Worm (Caenorhabditis elegans) whole organism, L3 larva: ENCODE data around the gene cest-9.1.
A peak's percentile ranks its signal among the peaks of the same experiment; 100 is the strongest.

Experiments used
- R02D3.7 ChIP-seq: fragments of 150-350 bp; optimal IDR thresholded peaks from 2 replicates; lab custom pipeline; 2014; ENCODE audit warnings: missing biosample characterization, missing genetic modification characterization
- ZK546.5 ChIP-seq: sonication (generic microtip); optimal IDR thresholded peaks from 2 replicates; lab custom pipeline; 2017; ENCODE audit warnings: missing biosample characterization, missing genetic modification characterization
- aly-2 ChIP-seq: fragments of 150-350 bp; optimal IDR thresholded peaks from 2 replicates; lab custom pipeline; 2014; ENCODE audit warnings: missing biosample characterization, missing genetic modification characterization
- ama-1 ChIP-seq: fragments of 150-350 bp; optimal IDR thresholded peaks from 2 replicates; lab custom pipeline; 2018
- ceh-16 ChIP-seq: sonication (generic microtip); optimal IDR thresholded peaks from 2 replicates; lab custom pipeline; 2017; ENCODE audit warnings: missing biosample characterization, missing genetic modification characterization
- ceh-28 ChIP-seq: fragments of 150-350 bp; optimal IDR thresholded peaks from 2 replicates; lab custom pipeline; 2014; ENCODE audit warnings: missing biosample characterization, missing genetic modification reagents, missing genetic modification characterization
- ceh-9 ChIP-seq: sonication (generic microtip); optimal IDR thresholded peaks from 2 replicates; lab custom pipeline; 2018; ENCODE audit warnings: missing biosample characterization, missing genetic modification characterization
- daf-12 ChIP-seq: fragments of 150-350 bp; optimal IDR thresholded peaks from 2 replicates; lab custom pipeline; 2014; ENCODE audit warnings: missing biosample characterization, missing genetic modification reagents, missing genetic modification characterization
- egl-27 ChIP-seq: sonication (generic microtip); optimal IDR thresholded peaks from 4 replicates; lab custom pipeline; 2017; ENCODE audit warnings: missing biosample characterization, missing genetic modification reagents, missing genetic modification characterization
- egl-5 ChIP-seq: fragments of 150-350 bp; optimal IDR thresholded peaks from 2 replicates; lab custom pipeline; 2017; ENCODE audit warnings: missing biosample characterization, missing genetic modification reagents, missing genetic modification characterization, inconsistent platforms
- elt-2 ChIP-seq: sonication (generic microtip); optimal IDR thresholded peaks from 2 replicates; lab custom pipeline; 2016; ENCODE audit warnings: missing genetic modification reagents, mild to moderate bottlenecking, missing genetic modification characterization, missing compliant biosample characterization
- fkh-10 ChIP-seq: sonication (generic microtip); optimal IDR thresholded peaks from 2 replicates; lab custom pipeline; 2017; ENCODE audit warnings: missing biosample characterization, missing genetic modification reagents, missing genetic modification characterization
- fkh-2 ChIP-seq: fragments of 150-350 bp; optimal IDR thresholded peaks from 2 replicates; lab custom pipeline; 2014; ENCODE audit warnings: missing biosample characterization, missing genetic modification reagents, missing genetic modification characterization
- fos-1 ChIP-seq: fragments of 150-350 bp; optimal IDR thresholded peaks from 2 replicates; lab custom pipeline; 2014; ENCODE audit warnings: missing biosample characterization, missing genetic modification characterization
- jun-1 ChIP-seq: fragments of 150-350 bp; optimal IDR thresholded peaks from 2 replicates; lab custom pipeline; 2014; ENCODE audit warnings: missing biosample characterization, missing genetic modification reagents, missing genetic modification characterization
- lin-15B ChIP-seq: fragments of 150-350 bp; optimal IDR thresholded peaks from 2 replicates; lab custom pipeline; 2014; ENCODE audit warnings: missing biosample characterization, missing genetic modification characterization
- lin-39 ChIP-seq: fragments of 150-350 bp; optimal IDR thresholded peaks from 2 replicates; lab custom pipeline; 2018; ENCODE audit warnings: missing biosample characterization, missing genetic modification reagents, missing genetic modification characterization
- lsy-12 ChIP-seq: sonication (generic microtip); optimal IDR thresholded peaks from 2 replicates; lab custom pipeline; 2016; ENCODE audit warnings: mild to moderate bottlenecking, missing genetic modification characterization, missing compliant biosample characterization
- mdl-1 ChIP-seq: fragments of 150-350 bp; optimal IDR thresholded peaks from 2 replicates; lab custom pipeline; 2014; ENCODE audit warnings: missing biosample characterization, missing genetic modification characterization
- mml-1 ChIP-seq: fragments of 150-350 bp; sonication (generic microtip); optimal IDR thresholded peaks from 3 replicates; lab custom pipeline; 2014; ENCODE audit warnings: missing biosample characterization, missing genetic modification characterization
- nfya-1 ChIP-seq: sonication (generic microtip); optimal IDR thresholded peaks from 2 replicates; lab custom pipeline; 2017; ENCODE audit warnings: missing genetic modification characterization, mild to moderate bottlenecking, missing compliant biosample characterization, antibody characterized with exemption, moderate library complexity; ENCODE audit not compliant: insufficient read depth
- nhr-11 ChIP-seq: fragments of 150-350 bp; optimal IDR thresholded peaks from 2 replicates; lab custom pipeline; 2014; ENCODE audit warnings: missing biosample characterization, missing genetic modification characterization
- nhr-12 ChIP-seq: fragments of 150-350 bp; optimal IDR thresholded peaks from 2 replicates; lab custom pipeline; 2014; ENCODE audit warnings: missing biosample characterization, missing genetic modification characterization
- nhr-23 ChIP-seq: fragments of 150-350 bp; optimal IDR thresholded peaks from 2 replicates; lab custom pipeline; 2014; ENCODE audit warnings: missing biosample characterization, missing genetic modification reagents, missing genetic modification characterization
- nhr-237 ChIP-seq: fragments of 150-350 bp; optimal IDR thresholded peaks from 2 replicates; lab custom pipeline; 2014; ENCODE audit warnings: missing biosample characterization, missing genetic modification characterization
- nhr-25 ChIP-seq: sonication (generic microtip); optimal IDR thresholded peaks from 2 replicates; lab custom pipeline; 2017; ENCODE audit warnings: missing biosample characterization, missing genetic modification characterization
- nhr-43 ChIP-seq: sonication (generic microtip); optimal IDR thresholded peaks from 2 replicates; lab custom pipeline; 2016; ENCODE audit warnings: mild to moderate bottlenecking, missing genetic modification characterization, missing compliant biosample characterization; ENCODE audit not compliant: poor library complexity, severe bottlenecking
- nhr-67 ChIP-seq: fragments of 150-350 bp; optimal IDR thresholded peaks from 2 replicates; lab custom pipeline; 2014; ENCODE audit warnings: missing biosample characterization, missing genetic modification characterization
- nhr-76 ChIP-seq: fragments of 150-350 bp; sonication (generic microtip); optimal IDR thresholded peaks from 5 replicates; lab custom pipeline; 2014; ENCODE audit warnings: missing biosample characterization, missing genetic modification characterization
- nhr-77 ChIP-seq: fragments of 150-350 bp; optimal IDR thresholded peaks from 2 replicates; lab custom pipeline; 2014; ENCODE audit warnings: missing biosample characterization, missing genetic modification characterization
- pha-4 ChIP-seq: fragments of 150-350 bp; optimal IDR thresholded peaks from 2 replicates; lab custom pipeline; 2014; ENCODE audit warnings: missing biosample characterization, missing genetic modification reagents, missing genetic modification characterization
- pqm-1 ChIP-seq: fragments of 150-350 bp; optimal IDR thresholded peaks from 2 replicates; lab custom pipeline; 2017; ENCODE audit warnings: missing biosample characterization, missing genetic modification characterization, inconsistent platforms
- skn-1 ChIP-seq: fragments of 150-350 bp; optimal IDR thresholded peaks from 2 replicates; lab custom pipeline; 2014; ENCODE audit warnings: missing biosample characterization, missing genetic modification characterization
- snpc-4 ChIP-seq: fragments of 150-350 bp; optimal IDR thresholded peaks from 2 replicates; lab custom pipeline; 2014; ENCODE audit warnings: missing biosample characterization, missing genetic modification characterization
- tbx-2 ChIP-seq: sonication (generic microtip); optimal IDR thresholded peaks from 2 replicates; lab custom pipeline; 2016; ENCODE audit warnings: mild to moderate bottlenecking, missing genetic modification characterization, missing compliant biosample characterization
- unc-39 ChIP-seq: sonication (generic microtip); optimal IDR thresholded peaks from 4 replicates; lab custom pipeline; 2017; ENCODE audit warnings: missing biosample characterization, missing genetic modification characterization
- unc-62 ChIP-seq: fragments of 150-350 bp; sonication (generic microtip); optimal IDR thresholded peaks from 4 replicates; lab custom pipeline; 2014; ENCODE audit warnings: missing biosample characterization, missing genetic modification reagents, missing genetic modification characterization
- ztf-11 ChIP-seq: fragments of 150-350 bp; optimal IDR thresholded peaks from 2 replicates; lab custom pipeline; 2014; ENCODE audit warnings: missing biosample characterization, missing genetic modification characterization
- ztf-4 ChIP-seq: fragments of 150-350 bp; optimal IDR thresholded peaks from 2 replicates; lab custom pipeline; 2014; ENCODE audit warnings: missing biosample characterization, missing genetic modification characterization

cest-9.1 gene

ce11 chrX:12248140-12248539, 22.2 kb downstream of the cest-9.1 start:
- no peak for TF ChIP-seq pqm-1
- no peak for TF ChIP-seq mml-1
- no peak for TF ChIP-seq nhr-77 (tag; lab: Kevin White, UChicago)
- no peak for TF ChIP-seq lin-15B
- TF ChIP-seq nhr-12 (tag; lab: Kevin White, UChicago): no peak
- TF ChIP-seq egl-27 (tag; lab: Kevin White, UChicago): no peak
- no peak for TF ChIP-seq jun-1 (tag; lab: Kevin White, UChicago)
- no peak for TF ChIP-seq ceh-28
- TF ChIP-seq R02D3.7 (tag; lab: Kevin White, UChicago): no peak
- TF ChIP-seq snpc-4 (tag; lab: Kevin White, UChicago): no peak
- no peak for TF ChIP-seq unc-39 (tag; lab: Kevin White, UChicago)
- TF ChIP-seq nhr-25: no peak
- no peak for TF ChIP-seq fkh-10
- TF ChIP-seq nhr-43: no peak

ce11 chrX:12252189-12252588, 26.2 kb downstream of the cest-9.1 start:
- TF ChIP-seq nhr-11 (tag; lab: Kevin White, UChicago): no peak
- no peak for TF ChIP-seq nhr-76 (tag; lab: Kevin White, UChicago)
- no peak for TF ChIP-seq lsy-12 (tag; lab: Kevin White, UChicago)
- no peak for TF ChIP-seq fos-1 (tag; lab: Kevin White, UChicago)
- no peak for TF ChIP-seq nhr-25
- no peak for TF ChIP-seq lin-15B
- no peak for TF ChIP-seq elt-2 (tag; lab: Kevin White, UChicago)
- TF ChIP-seq ceh-28: no peak
- TF ChIP-seq ZK546.5 (tag; lab: Kevin White, UChicago): no peak
- no peak for TF ChIP-seq unc-39 (tag; lab: Kevin White, UChicago)
- TF ChIP-seq R02D3.7 (tag; lab: Kevin White, UChicago): no peak
- TF ChIP-seq daf-12 (tag; lab: Kevin White, UChicago): no peak
- TF ChIP-seq nhr-67 (tag; lab: Kevin White, UChicago): no peak
- no peak for TF ChIP-seq egl-27 (tag; lab: Kevin White, UChicago)
- TF ChIP-seq pha-4 (tag; lab: Kevin White, UChicago): no peak
- no peak for TF ChIP-seq tbx-2
- TF ChIP-seq fkh-2 (tag; lab: Kevin White, UChicago): no peak
- no peak for TF ChIP-seq nhr-12 (tag; lab: Kevin White, UChicago)
- no peak for TF ChIP-seq jun-1 (tag; lab: Kevin White, UChicago)
- TF ChIP-seq nhr-77 (tag; lab: Kevin White, UChicago): no peak

ce11 chrX:12256594-12257048, 30.6 kb downstream of the cest-9.1 start, which contains the start of gene E01G6.2:
Gene E01G6.2, plus strand, starts transcription at chrX:12256644.
- TF ChIP-seq lin-39 (tag; lab: Kevin White, UChicago): peak; percentile 57
- no peak for TF ChIP-seq nhr-25
- TF ChIP-seq, all 47 proteins: peak for 1

- no peak for TF ChIP-seq ama-1 (lab: Kevin White, UChicago)
- TF ChIP-seq ceh-16 (tag; lab: Kevin White, UChicago): no peak
- no peak for TF ChIP-seq unc-62
- TF ChIP-seq nhr-43: no peak
- TF ChIP-seq mml-1: no peak
- no peak for TF ChIP-seq ZK546.5 (tag; lab: Kevin White, UChicago)
- no peak for TF ChIP-seq lsy-12 (tag; lab: Kevin White, UChicago)
- no peak for TF ChIP-seq egl-5 (tag; lab: Kevin White, UChicago)
- no peak for TF ChIP-seq ceh-9
- no peak for TF ChIP-seq ztf-4 (tag; lab: Kevin White, UChicago)
- no peak for TF ChIP-seq fos-1 (tag; lab: Kevin White, UChicago)
- no peak for TF ChIP-seq ztf-11
- TF ChIP-seq fkh-10: no peak
- TF ChIP-seq lin-15B: no peak
- no peak for TF ChIP-seq nhr-23
- no peak for TF ChIP-seq nhr-237 (tag; lab: Kevin White, UChicago)
- no peak for TF ChIP-seq skn-1
Measured at ce11 chrX:12260381-12260931, 34.5 kb downstream of the cest-9.1 start, which contains the start of gene E01G6.1. Gene E01G6.1, plus strand, starts transcription at chrX:12260881.

ce11 chrX:12270841-12271240, 44.9 kb downstream of the cest-9.1 start, which contains the start of gene otpl-8:
Gene otpl-8, minus strand, starts transcription at chrX:12270941.
- TF ChIP-seq snpc-4 (tag; lab: Kevin White, UChicago): no peak
- TF ChIP-seq nhr-23: no peak
- no peak for TF ChIP-seq lin-15B
- no peak for TF ChIP-seq ceh-9
- TF ChIP-seq mdl-1 (tag; lab: Kevin White, UChicago): no peak
- TF ChIP-seq nhr-25: no peak
- TF ChIP-seq nfya-1 (tag; lab: Kevin White, UChicago): no peak
- no peak for TF ChIP-seq aly-2
- no peak for TF ChIP-seq skn-1
- TF ChIP-seq pha-4 (tag; lab: Kevin White, UChicago): no peak
- TF ChIP-seq ztf-4 (tag; lab: Kevin White, UChicago): no peak
- TF ChIP-seq mml-1: no peak
- no peak for TF ChIP-seq ztf-11
- no peak for TF ChIP-seq jun-1 (tag; lab: Kevin White, UChicago)
